Fruit fly (Drosophila melanogaster): Measurements from ENCODE around the gene Mt2.
A peak's percentile ranks its signal among the peaks of the same experiment; 100 is the strongest.

Mt2 gene

dm6 chr2L:12075850-12076249, 20.5 kb upstream of the Mt2 start, which contains the start of gene CG14947 (continued):
- TF ChIP-seq Eip75B (GFP tag; optimal IDR thresholded peaks at IDR 0.05): peak; percentile 34
- TF ChIP-seq ss (GFP tag; optimal IDR thresholded peaks at IDR 0.05): peak; percentile 21 to 39
- no peak for TF ChIP-seq fkh (GFP tag; optimal IDR thresholded peaks at IDR 0.05)
- TF ChIP-seq Gug (GFP tag; IDR thresholded peaks at IDR 0.05): no peak
- peak; percentile 16 for TF ChIP-seq CG31627 (GFP tag; optimal IDR thresholded peaks at IDR 0.05)
- TF ChIP-seq Hr39 (GFP tag; optimal IDR thresholded peaks at IDR 0.05): peak; percentile 22
- no peak for TF ChIP-seq Ets21C (GFP tag; optimal IDR thresholded peaks at IDR 0.05)
- TF ChIP-seq CG9139 (GFP tag; optimal IDR thresholded peaks at IDR 0.05): peak; percentile 20
- peak; percentile 2 for TF ChIP-seq CG3919 (GFP tag; optimal IDR thresholded peaks at IDR 0.05)
- peak; percentile 41 for TF ChIP-seq pdm3 (GFP tag; optimal IDR thresholded peaks at IDR 0.05)
- no peak for TF ChIP-seq spab (GFP tag; optimal IDR thresholded peaks at IDR 0.05)

dm6 chr2L:12078123-12078658, 18.1 kb upstream of the Mt2 start:
- TF ChIP-seq ss (GFP tag; optimal IDR thresholded peaks at IDR 0.05) (peak; percentile 1 to 30), Hr39 (GFP tag; optimal IDR thresholded peaks at IDR 0.05) (no peak)

DNA sequence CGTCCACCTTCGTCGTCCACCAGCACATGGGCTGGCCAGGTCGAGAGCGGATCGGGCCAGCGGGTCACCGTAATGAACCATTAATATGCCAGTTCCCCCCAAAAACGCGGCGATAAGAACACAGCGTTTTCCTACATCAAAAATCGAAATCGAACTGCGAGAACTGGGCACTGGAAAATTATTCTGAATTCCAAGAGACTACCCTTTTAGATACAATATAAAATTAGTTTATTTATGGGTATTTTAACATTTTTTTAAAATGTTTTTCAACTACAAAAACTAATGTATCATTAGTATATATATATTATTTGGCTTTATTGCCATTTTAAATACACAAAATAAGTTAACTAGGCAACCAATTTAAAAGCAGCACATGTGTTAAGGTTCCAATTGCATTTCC, 17.6 kb upstream of the Mt2 start:
- TF ChIP-seq fkh (GFP tag; optimal IDR thresholded peaks at IDR 0.05) (no peak), svp (GFP tag) (peak; percentile 61)

- TF ChIP-seq CG34406 (GFP tag; optimal IDR thresholded peaks at IDR 0.05) (no peak), Sox102F (GFP tag; optimal IDR thresholded peaks at IDR 0.05) (no peak), CG16779 (tag; optimal IDR thresholded peaks at IDR 0.05) (no peak), CG8632 (GFP tag; optimal IDR thresholded peaks at IDR 0.05) (no peak)
Measured at dm6 chr2L:12079827-12080381, 16.4 kb upstream of the Mt2 start.

DNA sequence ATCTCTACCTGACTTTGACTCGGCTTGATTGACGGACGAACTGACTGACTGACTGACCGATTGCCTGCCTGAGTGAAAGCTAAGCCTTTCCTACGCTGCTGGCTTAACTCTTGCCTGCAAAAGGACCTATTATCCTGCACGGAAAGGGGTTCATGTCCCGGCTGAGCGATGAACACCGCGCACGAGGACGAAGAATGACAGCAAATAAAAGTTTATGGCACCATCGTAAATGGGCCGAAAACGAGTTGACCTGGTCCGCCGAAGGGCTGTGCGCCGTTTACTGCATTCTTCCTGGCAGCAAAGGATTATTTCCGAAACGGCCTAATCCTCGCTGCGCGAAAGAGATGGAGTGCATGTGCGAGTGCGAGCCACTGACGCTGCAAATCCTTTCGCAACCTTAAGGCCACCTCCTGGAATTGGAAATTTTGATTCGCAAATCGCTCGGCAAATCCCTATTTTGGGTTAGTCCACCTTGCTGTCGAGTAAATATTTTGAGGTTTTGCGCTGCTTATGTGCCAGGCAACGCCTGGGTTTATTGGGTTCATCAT, 15.1 kb upstream of the Mt2 start:
- TF ChIP-seq CG6854 (GFP tag; optimal IDR thresholded peaks at IDR 0.05) (no peak), achi (GFP tag; optimal IDR thresholded peaks at IDR 0.05) (no peak), net (GFP tag; optimal IDR thresholded peaks at IDR 0.05) (no peak), OdsH (GFP tag; optimal IDR thresholded peaks at IDR 0.05) (no peak), Eip78C (GFP tag) (no peak), fd85E (GFP tag; optimal IDR thresholded peaks at IDR 0.05) (no peak), CG3919 (GFP tag; optimal IDR thresholded peaks at IDR 0.05) (no peak), ss (GFP tag; optimal IDR thresholded peaks at IDR 0.05) (no peak), svp (GFP tag) (no peak), Sox102F (GFP tag; optimal IDR thresholded peaks at IDR 0.05) (no peak), Hr38 (GFP tag; optimal IDR thresholded peaks at IDR 0.05) (no peak), CG31627 (GFP tag; optimal IDR thresholded peaks at IDR 0.05) (no peak), CG8632 (GFP tag; optimal IDR thresholded peaks at IDR 0.05) (no peak), vri (GFP tag; optimal IDR thresholded peaks at IDR 0.05) (no peak), Ets96B (tag; optimal IDR thresholded peaks at IDR 0.05) (no peak)

DNA sequence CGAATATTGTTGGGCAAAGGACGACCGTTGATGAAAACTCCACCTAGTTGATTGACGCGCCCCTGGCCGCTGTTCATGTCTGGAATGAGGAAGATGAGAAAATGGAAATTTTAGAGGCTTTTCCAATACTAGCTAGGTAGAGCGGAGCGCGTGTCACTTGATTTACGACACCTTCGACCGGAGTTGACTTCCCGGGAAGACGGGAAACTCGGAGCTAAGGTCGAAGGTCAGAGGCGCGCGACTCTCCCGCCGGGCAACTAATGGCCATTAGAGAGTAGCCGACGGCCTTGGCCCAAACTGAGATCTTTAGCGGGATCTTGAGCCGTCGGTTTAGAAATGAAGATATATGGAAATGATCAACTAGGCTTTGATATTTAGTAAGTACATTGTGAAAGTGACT, 11.3 kb upstream of the Mt2 start:
- no peak for TF ChIP-seq CG32006 (GFP tag; optimal IDR thresholded peaks at IDR 0.05)
- TF ChIP-seq CG7368 (GFP tag; optimal IDR thresholded peaks at IDR 0.05): no peak
- TF ChIP-seq Blimp-1 (GFP tag; optimal IDR thresholded peaks at IDR 0.05): no peak
- no peak for TF ChIP-seq CG1621 (tag; optimal IDR thresholded peaks at IDR 0.05)
- TF ChIP-seq fkh (GFP tag; optimal IDR thresholded peaks at IDR 0.05): no peak
- no peak for TF ChIP-seq dsx (GFP tag; optimal IDR thresholded peaks at IDR 0.05; ENCODE audit: poor library complexity, severe bottlenecking)
- TF ChIP-seq pdm3 (GFP tag; optimal IDR thresholded peaks at IDR 0.05): no peak
- TF ChIP-seq fd59A (GFP tag; optimal IDR thresholded peaks at IDR 0.05): no peak
- no peak for TF ChIP-seq CG11762 (GFP tag; optimal IDR thresholded peaks at IDR 0.05; ENCODE audit: insufficient read depth)
- no peak for TF ChIP-seq Sox14 (GFP tag; optimal IDR thresholded peaks at IDR 0.05)
- TF ChIP-seq Eip75B (GFP tag; optimal IDR thresholded peaks at IDR 0.05): no peak
- no peak for TF ChIP-seq cyc (GFP tag; optimal IDR thresholded peaks at IDR 0.05)
- no peak for TF ChIP-seq Eip93F (GFP tag; optimal IDR thresholded peaks at IDR 0.05)
- TF ChIP-seq CG11294 (GFP tag; IDR thresholded peaks at IDR 0.05): no peak
- no peak for TF ChIP-seq net (GFP tag; optimal IDR thresholded peaks at IDR 0.05)
- no peak for TF ChIP-seq achi (GFP tag; optimal IDR thresholded peaks at IDR 0.05)
- no peak for TF ChIP-seq CG10631 (GFP tag; optimal IDR thresholded peaks at IDR 0.05)
- TF ChIP-seq esn (GFP tag; optimal IDR thresholded peaks at IDR 0.05): no peak
- TF ChIP-seq svp (GFP tag): no peak
- TF ChIP-seq ss (GFP tag; optimal IDR thresholded peaks at IDR 0.05): no peak

Data from whole organism, prepupa.